Fruit fly (Drosophila melanogaster): Measurements from ENCODE around the gene CG8260.

The CG8260 gene

DNA sequence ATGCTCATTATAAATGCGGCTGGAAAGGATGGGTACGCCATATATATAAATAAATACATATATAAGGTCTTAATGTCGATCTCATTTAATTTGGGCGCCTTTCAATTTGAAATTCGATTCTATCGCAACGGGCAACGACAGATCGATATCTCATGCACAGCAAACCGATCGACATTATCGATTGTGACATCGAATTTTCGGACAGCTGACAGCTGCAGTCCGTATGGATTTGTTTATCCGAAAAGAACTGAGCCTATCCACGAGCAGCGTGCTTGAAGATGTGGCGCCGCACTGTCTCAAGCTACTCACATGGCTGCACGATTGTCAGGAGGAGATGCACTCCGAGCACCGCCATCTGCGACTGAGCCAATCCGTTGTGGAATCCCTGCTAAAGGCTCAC, 24.1 kb upstream of the CG8260 start, which contains the start of gene CG8191 (continued):
- TF ChIP-seq sim (GFP tag; IDR thresholded peaks at IDR 0.05) (no peak), Mad (GFP tag; optimal IDR thresholded peaks at IDR 0.05) (no peak), CG6272 (GFP tag; IDR thresholded peaks at IDR 0.05) (no peak), Bteb2 (GFP tag; optimal IDR thresholded peaks at IDR 0.05) (no peak), CG9727 (GFP tag; optimal IDR thresholded peaks at IDR 0.05) (no peak), Side (GFP tag; optimal IDR thresholded peaks at IDR 0.05) (no peak), Hmx (GFP tag; optimal IDR thresholded peaks at IDR 0.05) (no peak), zen2 (GFP tag; IDR thresholded peaks at IDR 0.05; ENCODE audit: partially characterized antibody) (peak; percentile 86), CG11398 (GFP tag; optimal IDR thresholded peaks at IDR 0.05) (no peak), BEAF-32 (GFP tag; optimal IDR thresholded peaks at IDR 0.05) (peak; percentile 68), NfI (GFP tag; optimal IDR thresholded peaks at IDR 0.05) (no peak), kni (GFP tag; optimal IDR thresholded peaks at IDR 0.05) (no peak), corto (GFP tag; optimal IDR thresholded peaks at IDR 0.05) (no peak)

DNA sequence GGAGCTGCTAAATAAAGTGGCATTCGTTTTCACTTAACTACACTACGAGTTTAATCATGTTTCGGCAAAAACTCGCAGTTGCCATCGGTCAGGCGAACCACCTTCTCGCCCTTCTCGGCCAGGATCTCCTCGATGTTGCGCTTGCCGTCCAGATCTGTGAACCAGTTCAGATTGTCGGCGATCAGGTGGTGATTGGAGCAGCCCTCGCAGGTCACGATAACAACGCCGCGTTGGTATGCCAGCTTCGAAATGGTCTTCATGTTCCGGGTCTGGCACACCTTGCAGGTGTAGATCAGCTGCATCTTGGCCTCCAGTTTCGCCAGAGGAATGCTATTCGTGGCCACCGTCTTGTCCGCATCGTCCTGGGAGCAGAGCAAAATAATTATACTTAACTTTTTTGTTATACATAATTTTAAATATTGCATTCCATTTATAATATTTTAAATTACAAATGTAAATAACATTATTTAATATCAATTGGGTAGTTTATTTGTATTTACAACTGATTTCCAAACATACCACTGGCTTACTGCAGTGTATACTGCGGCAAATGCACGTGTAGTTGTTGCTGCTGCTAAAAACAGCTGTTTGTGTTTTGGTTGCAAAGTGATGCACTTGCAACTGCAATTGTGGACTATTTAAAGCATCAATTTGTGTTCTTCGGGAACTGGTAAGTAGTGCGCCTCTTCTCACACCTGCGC, 22.8 kb upstream of the CG8260 start:
- TF ChIP-seq schlank (tag; optimal IDR thresholded peaks at IDR 0.05) (no peak), CG1233 (GFP tag; optimal IDR thresholded peaks at IDR 0.05) (no peak), CG10147 (GFP tag; optimal IDR thresholded peaks at IDR 0.05) (no peak), CG8281 (tag; optimal IDR thresholded peaks at IDR 0.05) (no peak), CoRest (tag; optimal IDR thresholded peaks at IDR 0.05) (no peak), Stat92E (GFP tag; optimal IDR thresholded peaks at IDR 0.05) (no peak), Xrp1 (GFP tag; IDR thresholded peaks at IDR 0.05) (peak; percentile 6; the same call in 1 of the 2 replicates), CG1024 (GFP tag; IDR thresholded peaks at IDR 0.05) (no peak), Hr3 (GFP tag; optimal IDR thresholded peaks at IDR 0.05) (no peak), CG9817 (tag; optimal IDR thresholded peaks at IDR 0.05) (no peak), CG10979 (tag; optimal IDR thresholded peaks at IDR 0.05) (no peak), Sox100B (GFP tag; optimal IDR thresholded peaks at IDR 0.05) (no peak), oc (tag; optimal IDR thresholded peaks at IDR 0.05) (no peak), cato (GFP tag; optimal IDR thresholded peaks at IDR 0.05; ENCODE audit: borderline replicate concordance) (no peak), CG18476 (GFP tag; optimal IDR thresholded peaks at IDR 0.05) (no peak), CG7786 (GFP tag; optimal IDR thresholded peaks at IDR 0.05) (no peak), tgo (GFP tag; IDR thresholded peaks at IDR 0.05) (no peak), zf30C (GFP tag; optimal IDR thresholded peaks at IDR 0.05) (peak; percentile 83), hkb (optimal IDR thresholded peaks at IDR 0.05) (no peak), hkb (GFP tag; IDR thresholded peaks at IDR 0.05) (no peak), Usf (GFP tag; optimal IDR thresholded peaks at IDR 0.05) (no peak), al (GFP tag; IDR thresholded peaks at IDR 0.05) (no peak), ssp (GFP tag; IDR thresholded peaks at IDR 0.05) (no peak), row (GFP tag; IDR thresholded peaks at IDR 0.05) (no peak), crp (GFP tag; optimal IDR thresholded peaks at IDR 0.05) (no peak), Hmr (GFP tag; optimal IDR thresholded peaks at IDR 0.05) (no peak), Drgx (GFP tag; IDR thresholded peaks at IDR 0.05) (peak; percentile 10; the same call in 1 of the 2 replicates), Oli (tag; optimal IDR thresholded peaks at IDR 0.05) (no peak), CG3847 (GFP tag; IDR thresholded peaks at IDR 0.05) (no peak), D19B (GFP tag; optimal IDR thresholded peaks at IDR 0.05) (no peak), ci (GFP tag; IDR thresholded peaks at IDR 0.05) (peak; percentile 35; the same call in 1 of the 3 replicates), Fer3 (tag; optimal IDR thresholded peaks at IDR 0.05) (no peak), p53 (GFP tag; optimal IDR thresholded peaks at IDR 0.05) (no peak), sr (GFP tag; IDR thresholded peaks at IDR 0.05) (no peak), PHDP (tag; optimal IDR thresholded peaks at IDR 0.05) (no peak), dimm (GFP tag; IDR thresholded peaks at IDR 0.05) (no peak), CG16815 (GFP tag; optimal IDR thresholded peaks at IDR 0.05) (no peak)
